Fruit fly (Drosophila melanogaster) whole organism, embryonic: ENCODE data around the gene Nup153.

Experiments used
- Adf1 ChIP-seq: fragments of 200-800 bp; sonication (Bioruptor generic); IDR thresholded peaks from 2 replicates; pipeline ENCODE4 v1.3.6; 2022; ENCODE audit warnings: missing biosample characterization, missing genetic modification characterization
- Blimp-1 ChIP-seq: fragments of 200-800 bp; sonication (Bioruptor generic); optimal IDR thresholded peaks from 3 replicates; lab custom pipeline; 2018; ENCODE audit warnings: missing biosample characterization, missing genetic modification characterization, mild to moderate bottlenecking, moderate library complexity, missing genetic modification reagents
- CG10147 ChIP-seq: fragments of 200-800 bp; sonication (Bioruptor generic); optimal IDR thresholded peaks from 2 replicates; lab custom pipeline; 2019; ENCODE audit warnings: missing biosample characterization, mild to moderate bottlenecking, missing genetic modification characterization, moderate library complexity
- CG10543 ChIP-seq: fragments of 200-800 bp; sonication (Bioruptor generic); optimal IDR thresholded peaks from 3 replicates; lab custom pipeline; 2017; ENCODE audit warnings: missing biosample characterization, mild to moderate bottlenecking, missing genetic modification characterization, moderate library complexity
- CG10565 ChIP-seq: fragments of 200-800 bp; sonication (Bioruptor generic); optimal IDR thresholded peaks from 3 replicates; lab custom pipeline; 2016; ENCODE audit warnings: missing biosample characterization, mild to moderate bottlenecking, missing genetic modification characterization
- CG11504 ChIP-seq: fragments of 200-800 bp; sonication (Bioruptor generic); optimal IDR thresholded peaks from 3 replicates; lab custom pipeline; 2019; ENCODE audit warnings: missing biosample characterization, mild to moderate bottlenecking, missing genetic modification characterization, moderate library complexity
- CG11695 ChIP-seq: fragments of 200-800 bp; sonication (Bioruptor generic); IDR thresholded peaks from 3 replicates; pipeline ENCODE4 v1.3.6; 2022; ENCODE audit warnings: missing biosample characterization, missing genetic modification characterization
- CG13624 ChIP-seq: fragments of 200-800 bp; sonication (Bioruptor generic); optimal IDR thresholded peaks from 2 replicates; lab custom pipeline; 2016; ENCODE audit warnings: missing biosample characterization, missing genetic modification characterization
- CG14667 ChIP-seq: fragments of 200-800 bp; sonication (Bioruptor generic); IDR thresholded peaks from 2 replicates; pipeline ENCODE4 v1.3.6; 2022; ENCODE audit warnings: missing biosample characterization, missing genetic modification characterization
- CG15011 ChIP-seq: fragments of 200-800 bp; sonication (Bioruptor generic); optimal IDR thresholded peaks from 3 replicates; lab custom pipeline; 2018; ENCODE audit warnings: missing biosample characterization, mild to moderate bottlenecking, missing genetic modification characterization
- CG1647 ChIP-seq: fragments of 200-800 bp; sonication (Bioruptor generic); optimal IDR thresholded peaks from 3 replicates; lab custom pipeline; 2016; ENCODE audit warnings: missing biosample characterization, missing genetic modification characterization
- CG16815 ChIP-seq: fragments of 200-800 bp; sonication (Bioruptor generic); optimal IDR thresholded peaks from 3 replicates; lab custom pipeline; 2017; ENCODE audit warnings: missing biosample characterization, mild to moderate bottlenecking, missing genetic modification characterization
- CG17361 ChIP-seq: fragments of 200-800 bp; sonication (Bioruptor generic); IDR thresholded peaks from 3 replicates; pipeline ENCODE4 v1.3.6; 2022; ENCODE audit warnings: missing biosample characterization, missing genetic modification characterization
- CG17829 ChIP-seq: fragments of 200-800 bp; optimal IDR thresholded peaks from 2 replicates; lab custom pipeline; 2019; ENCODE audit warnings: missing biosample characterization, mild to moderate bottlenecking, missing genetic modification characterization, moderate library complexity
- CG2129 ChIP-seq: fragments of 200-800 bp; sonication (Bioruptor generic); IDR thresholded peaks from 2 replicates; pipeline ENCODE4 v1.3.6; 2022; ENCODE audit warnings: missing biosample characterization, missing genetic modification characterization; ENCODE audit not compliant: partially characterized antibody
- CG33213 ChIP-seq: fragments of 200-800 bp; sonication (Bioruptor generic); optimal IDR thresholded peaks from 3 replicates; lab custom pipeline; 2016; ENCODE audit warnings: missing biosample characterization, missing genetic modification characterization
- CG7271 ChIP-seq: fragments of 200-800 bp; sonication (Bioruptor generic); optimal IDR thresholded peaks from 2 replicates; lab custom pipeline; 2018; ENCODE audit warnings: missing biosample characterization, mild to moderate bottlenecking, missing genetic modification characterization, moderate library complexity
- CG7372 ChIP-seq: fragments of 200-800 bp; sonication (Bioruptor generic); IDR thresholded peaks from 2 replicates; pipeline ENCODE4 v1.3.6; 2022; ENCODE audit warnings: missing biosample characterization, missing genetic modification characterization
- D19A ChIP-seq: fragments of 200-800 bp; optimal IDR thresholded peaks from 3 replicates; lab custom pipeline; 2019; ENCODE audit warnings: missing biosample characterization, mild to moderate bottlenecking, missing genetic modification characterization, moderate library complexity
- HLH4C ChIP-seq: fragments of 200-800 bp; sonication (Bioruptor generic); IDR thresholded peaks from 3 replicates; pipeline ENCODE4 v1.3.6; 2022; ENCODE audit warnings: missing biosample characterization, missing genetic modification characterization; ENCODE audit not compliant: partially characterized antibody
- HmgZ ChIP-seq: fragments of 200-800 bp; sonication (Bioruptor generic); optimal IDR thresholded peaks from 2 replicates; lab custom pipeline; 2018; ENCODE audit warnings: missing biosample characterization, mild to moderate bottlenecking, missing genetic modification characterization
- NFAT ChIP-seq: fragments of 200-800 bp; sonication (Bioruptor generic); IDR thresholded peaks from 2 replicates; pipeline ENCODE4 v1.3.6; 2022; ENCODE audit warnings: missing biosample characterization, missing genetic modification characterization
- Nf-YB ChIP-seq: fragments of 200-800 bp; sonication (Bioruptor generic); optimal IDR thresholded peaks from 3 replicates; lab custom pipeline; 2019; ENCODE audit warnings: missing biosample characterization, mild to moderate bottlenecking, missing genetic modification characterization, moderate library complexity
- Scr ChIP-seq: fragments of 200-800 bp; sonication (Bioruptor generic); IDR thresholded peaks from 2 replicates; pipeline ENCODE4 v1.3.6; 2022; ENCODE audit warnings: missing biosample characterization, missing genetic modification characterization; ENCODE audit not compliant: partially characterized antibody
- Taf1 ChIP-seq: fragments of 200-800 bp; sonication (Bioruptor generic); IDR thresholded peaks from 2 replicates; pipeline ENCODE4 v1.3.6; 2022; ENCODE audit warnings: missing biosample characterization, missing genetic modification characterization
- ab ChIP-seq: fragments of 200-800 bp; sonication (Bioruptor generic); optimal IDR thresholded peaks from 2 replicates; lab custom pipeline; 2016; ENCODE audit warnings: missing biosample characterization, missing genetic modification characterization
- bsh ChIP-seq, 2 experiments: fragments of 200-800 bp; sonication (Bioruptor generic); optimal IDR thresholded peaks; 2 replicates each; lab custom pipeline; 2017 to 2018; ENCODE audit warnings: mild to moderate bottlenecking in 2 of 2, missing biosample characterization in 2 of 2, missing genetic modification characterization in 2 of 2, moderate library complexity in 1 of 2
- ci ChIP-seq: fragments of 200-800 bp; sonication (Bioruptor generic); IDR thresholded peaks from 3 replicates; pipeline ENCODE4 v1.3.6; 2022; ENCODE audit warnings: missing biosample characterization, missing genetic modification characterization
- cwo ChIP-seq: fragments of 200-800 bp; sonication (Bioruptor generic); optimal IDR thresholded peaks from 3 replicates; lab custom pipeline; 2017; ENCODE audit warnings: missing biosample characterization, missing genetic modification characterization, mild to moderate bottlenecking, moderate library complexity, missing genetic modification reagents
- danr ChIP-seq: fragments of 200-800 bp; sonication (Bioruptor generic); IDR thresholded peaks from 2 replicates; pipeline ENCODE4 v1.3.6; 2022; ENCODE audit warnings: missing biosample characterization, missing genetic modification characterization
- disco-r ChIP-seq: fragments of 200-800 bp; sonication (Bioruptor generic); optimal IDR thresholded peaks from 2 replicates; lab custom pipeline; 2016; ENCODE audit warnings: missing biosample characterization, missing genetic modification characterization
- esg ChIP-seq: fragments of 200-800 bp; sonication (Bioruptor generic); conservative IDR thresholded peaks from 2 replicates; pipeline ENCODE4 v1.3.6; 2022; ENCODE audit warnings: missing biosample characterization, missing genetic modification characterization
- fd96Cb ChIP-seq: fragments of 200-800 bp; sonication (Bioruptor generic); optimal IDR thresholded peaks from 2 replicates; lab custom pipeline; 2018; ENCODE audit warnings: missing biosample characterization, mild to moderate bottlenecking, missing genetic modification characterization, moderate library complexity
- gem ChIP-seq: fragments of 200-800 bp; sonication (Bioruptor generic); optimal IDR thresholded peaks from 2 replicates; lab custom pipeline; 2019; ENCODE audit warnings: missing biosample characterization, mild to moderate bottlenecking, missing genetic modification characterization, moderate library complexity
- ham ChIP-seq: fragments of 200-800 bp; sonication (Bioruptor generic); IDR thresholded peaks from 2 replicates; pipeline ENCODE4 v1.3.6; 2022; ENCODE audit warnings: missing biosample characterization, missing genetic modification characterization
- hb ChIP-seq: fragments of 200-800 bp; sonication (Bioruptor generic); IDR thresholded peaks from 3 replicates; pipeline ENCODE4 v1.3.6; 2022; ENCODE audit warnings: missing biosample characterization, missing genetic modification characterization; ENCODE audit not compliant: partially characterized antibody
- jumu ChIP-seq: fragments of 200-800 bp; sonication (Bioruptor generic); optimal IDR thresholded peaks from 3 replicates; lab custom pipeline; 2016; ENCODE audit warnings: missing biosample characterization, missing genetic modification characterization
- lilli ChIP-seq: fragments of 200-800 bp; sonication (Bioruptor generic); optimal IDR thresholded peaks from 3 replicates; lab custom pipeline; 2016; ENCODE audit warnings: missing biosample characterization, missing genetic modification characterization
- lola ChIP-seq, 3 experiments: fragments of >200 bp in 2 of 3; fragments of 200-800 bp in 1 of 3; sonication (Bioruptor generic) in 1 of 3; optimal IDR thresholded peaks; 2 replicates each; lab custom pipeline; 2017 to 2019; ENCODE audit warnings: missing biosample characterization in 3 of 3, missing genetic modification characterization in 3 of 3, mild to moderate bottlenecking in 1 of 3, moderate library complexity in 1 of 3
- prd ChIP-seq, 3 experiments: fragments of >200 bp in 2 of 3; fragments of 200-800 bp in 1 of 3; sonication (Bioruptor generic) in 1 of 3; optimal IDR thresholded peaks in 2 of 3; IDR thresholded peaks in 1 of 3; 2 replicates in 2 of 3; 3 replicates in 1 of 3; pipeline versions ENCODE4 v1.3.6 to Lab custom; 2017 to 2022; ENCODE audit warnings: missing biosample characterization in 1 of 3, missing genetic modification characterization in 1 of 3
- sima ChIP-seq: fragments of 200-800 bp; sonication (Bioruptor generic); optimal IDR thresholded peaks from 2 replicates; lab custom pipeline; 2016; ENCODE audit warnings: missing biosample characterization, missing genetic modification characterization
- slp2 ChIP-seq: fragments of 200-800 bp; sonication (Bioruptor generic); optimal IDR thresholded peaks from 2 replicates; lab custom pipeline; 2016; ENCODE audit warnings: missing biosample characterization, missing genetic modification characterization
- ssp ChIP-seq: fragments of 200-800 bp; sonication (Bioruptor generic); IDR thresholded peaks from 2 replicates; pipeline ENCODE4 v1.3.6; 2022; ENCODE audit warnings: missing biosample characterization, missing genetic modification characterization
- stwl ChIP-seq: fragments of 200-800 bp; sonication (Bioruptor generic); optimal IDR thresholded peaks from 3 replicates; lab custom pipeline; 2018; ENCODE audit warnings: missing biosample characterization, mild to moderate bottlenecking, missing genetic modification characterization, moderate library complexity
- tna ChIP-seq: fragments of 200-800 bp; sonication (Bioruptor generic); IDR thresholded peaks from 2 replicates; pipeline ENCODE4 v1.3.6; 2022; ENCODE audit warnings: missing biosample characterization, missing genetic modification characterization; ENCODE audit not compliant: partially characterized antibody
- ttk ChIP-seq: fragments of 200-800 bp; sonication (Bioruptor generic); IDR thresholded peaks from 2 replicates; pipeline ENCODE4 v2.1.2; 2022; ENCODE audit warnings: missing biosample characterization, missing genetic modification characterization

The Nup153 gene

dm6 chrX:16637594-16638485 is 38.8 kb downstream of the Nup153 start, which contains the start of gene RpS19a (continued):
- peak; percentile 66; the same call in 1 of the 2 replicates for TF ChIP-seq Scr (GFP tag; lab: Robert Waterston, UW)
- TF ChIP-seq CG33213 (GFP tag; lab: Kevin White, UChicago): peak; percentile 69
- TF ChIP-seq CG13624 (GFP tag; lab: Kevin White, UChicago): peak; percentile 27
- peak; percentile 84 for TF ChIP-seq CG17361
- TF ChIP-seq CG10147: peak; percentile 64
- peak; percentile 28 for TF ChIP-seq HmgZ
- TF ChIP-seq stwl (tag; lab: Kevin White, UChicago): peak; percentile 21
- TF ChIP-seq jumu (GFP tag; lab: Kevin White, UChicago): no peak
- TF ChIP-seq ci (GFP tag; lab: Robert Waterston, UW): peak; percentile 95
- TF ChIP-seq disco-r (GFP tag; lab: Kevin White, UChicago): peak; percentile 56
- no peak; the same call in 1 of the 2 replicates for TF ChIP-seq ssp (GFP tag; lab: Robert Waterston, UW)
- no peak for TF ChIP-seq tna (GFP tag; lab: Robert Waterston, UW)
- peak; percentile 24 for TF ChIP-seq Blimp-1 (GFP tag; lab: Kevin White, UChicago)
- no peak for TF ChIP-seq hb (GFP tag; lab: Robert Waterston, UW)
- TF ChIP-seq lilli (GFP tag; lab: Kevin White, UChicago): peak; percentile 48
- TF ChIP-seq CG1647 (GFP tag; lab: Kevin White, UChicago): peak; percentile 53
- peak; percentile 15 to 64 for TF ChIP-seq bsh (GFP tag; optimal IDR thresholded peaks at IDR 0.05; lab: Kevin White, UChicago)
- TF ChIP-seq CG17829 (tag; lab: Kevin White, UChicago): peak; percentile 45
- TF ChIP-seq ab: no peak
- TF ChIP-seq ttk (GFP tag; lab: Robert Waterston, UW): peak; percentile 62
- peak; percentile 48 for TF ChIP-seq D19A (tag; lab: Kevin White, UChicago)
- peak; percentile 77 for TF ChIP-seq CG7271
- TF ChIP-seq sima (GFP tag; lab: Kevin White, UChicago): no peak
- TF ChIP-seq CG10543: peak; percentile 91
- peak; percentile 60; the same call in 1 of the 2 replicates for TF ChIP-seq CG7372 (GFP tag; lab: Robert Waterston, UW)
- TF ChIP-seq ham (GFP tag; lab: Robert Waterston, UW): peak; percentile 57; the same call in 1 of the 2 replicates
- TF ChIP-seq danr (GFP tag; lab: Robert Waterston, UW): 0 out of 2 replicates have a peak, but pooled peaks have one; percentile 14
- peak; percentile 1 for TF ChIP-seq CG16815 (GFP tag; lab: Kevin White, UChicago)
- no peak; the same call in 1 of the 2 replicates for TF ChIP-seq CG14667
- no peak for TF ChIP-seq esg (GFP tag; lab: Robert Waterston, UW)
- TF ChIP-seq HLH4C (GFP tag; lab: Robert Waterston, UW): 0 out of 3 replicates have a peak, but pooled peaks have one; percentile 58
- peak; percentile 44 for TF ChIP-seq fd96Cb (tag; lab: Kevin White, UChicago)
- TF ChIP-seq cwo (GFP tag; lab: Kevin White, UChicago): peak; percentile 55
- no peak; the same call in 1 of the 2 replicates for TF ChIP-seq CG2129 (GFP tag; lab: Robert Waterston, UW)
- TF ChIP-seq gem (tag; lab: Kevin White, UChicago): peak; percentile 58
- peak; percentile 88 for TF ChIP-seq NFAT (GFP tag; lab: Robert Waterston, UW)
- TF ChIP-seq Nf-YB: peak; percentile 55
- TF ChIP-seq CG15011: peak; percentile 81
- TF ChIP-seq slp2 (GFP tag; lab: Kevin White, UChicago): peak; percentile 49
- TF ChIP-seq Taf1 (GFP tag; lab: Robert Waterston, UW): peak; percentile 21; the same call in 1 of the 2 replicates
- TF ChIP-seq lola (GFP tag; optimal IDR thresholded peaks at IDR 0.05; lab: Kevin White, UChicago): peak in 1 of 3 experiments; percentile 35
- no peak for TF ChIP-seq Adf1
- TF ChIP-seq CG10565 (GFP tag; lab: Kevin White, UChicago): no peak
- TF ChIP-seq CG11695 (GFP tag; lab: Robert Waterston, UW): peak; percentile 31; the same call in 1 of the 3 replicates
- no peak for TF ChIP-seq CG11504
- no peak for TF ChIP-seq prd (optimal IDR thresholded peaks at IDR 0.05; lab: Kevin White, UChicago)
- TF ChIP-seq prd (GFP tag; IDR thresholded peaks at IDR 0.05; lab: Robert Waterston, UW): peak; percentile 47; the same call in 2 of the 3 replicates
